Worm (Caenorhabditis elegans) whole organism, young adult: ENCODE measurements around the gene abu-6.

Source experiments
- D2030.7 ChIP-seq: fragments of 200-800 bp; sonication (Bioruptor generic); IDR thresholded peaks from 2 replicates; pipeline ENCODE4 v1.3.6; 2022; ENCODE audit warnings: missing genetic modification reagents, missing genetic modification characterization, missing compliant biosample characterization
- F10E7.11 ChIP-seq: sonication (generic microtip); optimal IDR thresholded peaks from 2 replicates; lab custom pipeline; 2017; ENCODE audit warnings: mild to moderate bottlenecking, missing genetic modification characterization, moderate library complexity, missing compliant biosample characterization
- K12H6.12 ChIP-seq: fragments of 200-800 bp; sonication (Bioruptor generic); optimal IDR thresholded peaks from 2 replicates; lab custom pipeline; 2018; ENCODE audit warnings: mild to moderate bottlenecking, missing genetic modification characterization, missing compliant biosample characterization
- Y56A3A.18 ChIP-seq: fragments of 200-800 bp; sonication (Bioruptor generic); IDR thresholded peaks from 2 replicates; pipeline ENCODE4 v1.3.6; 2022; ENCODE audit warnings: missing genetic modification reagents, missing genetic modification characterization, missing compliant biosample characterization
- Y79H2A.3 ChIP-seq: fragments of 200-800 bp; sonication (Bioruptor generic); conservative IDR thresholded peaks from 2 replicates; pipeline ENCODE4 v1.3.6; 2022; ENCODE audit warnings: missing genetic modification reagents, missing genetic modification characterization, missing compliant biosample characterization
- ZK185.1 ChIP-seq: sonication (generic microtip); optimal IDR thresholded peaks from 2 replicates; lab custom pipeline; 2016; ENCODE audit warnings: mild to moderate bottlenecking, missing genetic modification characterization, missing compliant biosample characterization; ENCODE audit not compliant: poor library complexity, severe bottlenecking
- attf-6 ChIP-seq: fragments of 200-800 bp; sonication (Bioruptor generic); IDR thresholded peaks from 2 replicates; pipeline ENCODE4 v1.3.6; 2022; ENCODE audit warnings: missing genetic modification reagents, missing genetic modification characterization, missing compliant biosample characterization
- ceh-100 ChIP-seq: fragments of 200-800 bp; sonication (Bioruptor generic); IDR thresholded peaks from 2 replicates; pipeline ENCODE4 v1.3.6; 2022; ENCODE audit warnings: missing genetic modification reagents, missing genetic modification characterization, missing compliant biosample characterization
- ceh-40 ChIP-seq: fragments of 200-800 bp; sonication (Bioruptor generic); IDR thresholded peaks from 2 replicates; pipeline ENCODE4 v1.3.6; 2022; ENCODE audit warnings: missing genetic modification characterization, missing compliant biosample characterization
- ceh-58 ChIP-seq: fragments of 200-800 bp; sonication (Bioruptor generic); IDR thresholded peaks from 2 replicates; pipeline ENCODE4 v1.3.6; 2022; ENCODE audit warnings: missing genetic modification characterization, missing compliant biosample characterization
- ceh-91 ChIP-seq: fragments of 200-800 bp; sonication (Bioruptor generic); IDR thresholded peaks from 2 replicates; pipeline ENCODE4 v1.3.6; 2022; ENCODE audit warnings: missing genetic modification reagents, missing genetic modification characterization, missing compliant biosample characterization
- die-1 ChIP-seq: sonication (generic microtip); optimal IDR thresholded peaks from 2 replicates; lab custom pipeline; 2016; ENCODE audit warnings: missing genotype, mild to moderate bottlenecking, missing genetic modification characterization, missing compliant biosample characterization
- efl-1 ChIP-seq: fragments of 150-350 bp; optimal IDR thresholded peaks from 2 replicates; lab custom pipeline; 2014; ENCODE audit warnings: missing biosample characterization, missing genetic modification reagents, missing genetic modification characterization
- egl-18 ChIP-seq: fragments of 200-800 bp; sonication (Bioruptor generic); IDR thresholded peaks from 2 replicates; pipeline ENCODE4 v1.3.6; 2022; ENCODE audit warnings: missing genetic modification reagents, missing genetic modification characterization, missing compliant biosample characterization
- egrh-3 ChIP-seq: fragments of 200-800 bp; sonication (Bioruptor generic); IDR thresholded peaks from 2 replicates; pipeline ENCODE4 v1.3.6; 2022; ENCODE audit warnings: missing genetic modification reagents, missing genetic modification characterization, missing compliant biosample characterization
- ets-4 ChIP-seq: fragments of 200-800 bp; sonication (Bioruptor generic); optimal IDR thresholded peaks from 2 replicates; lab custom pipeline; 2018; ENCODE audit warnings: mild to moderate bottlenecking, missing genetic modification characterization, missing compliant biosample characterization
- hmg-1.2 ChIP-seq: fragments of 200-800 bp; sonication (Bioruptor generic); IDR thresholded peaks from 2 replicates; pipeline ENCODE4 v1.3.6; 2022; ENCODE audit warnings: missing genetic modification reagents, missing genetic modification characterization, missing compliant biosample characterization
- lsl-1 ChIP-seq: fragments of 200-800 bp; sonication (Bioruptor generic); optimal IDR thresholded peaks from 2 replicates; lab custom pipeline; 2018; ENCODE audit warnings: mild to moderate bottlenecking, missing genetic modification characterization, moderate library complexity, missing compliant biosample characterization
- lsy-27 ChIP-seq: sonication (generic microtip); optimal IDR thresholded peaks from 2 replicates; lab custom pipeline; 2017; ENCODE audit warnings: missing genetic modification characterization, mild to moderate bottlenecking, missing compliant biosample characterization, antibody characterized with exemption, missing genotype, borderline replicate concordance; ENCODE audit not compliant: insufficient read depth
- madf-3 ChIP-seq: fragments of 200-800 bp; sonication (Bioruptor generic); IDR thresholded peaks from 2 replicates; pipeline ENCODE4 v1.3.6; 2022; ENCODE audit warnings: missing genetic modification reagents, missing genetic modification characterization, missing compliant biosample characterization
- mcd-1 ChIP-seq: fragments of 200-800 bp; sonication (Bioruptor generic); IDR thresholded peaks from 2 replicates; pipeline ENCODE4 v1.3.6; 2022; ENCODE audit warnings: missing genetic modification reagents, missing genetic modification characterization, missing compliant biosample characterization
- mes-4 ChIP-seq: sonication (generic microtip); optimal IDR thresholded peaks from 2 replicates; lab custom pipeline; 2016; ENCODE audit warnings: missing genotype, missing genetic modification characterization, missing compliant biosample characterization
- nhr-120 ChIP-seq: fragments of 200-800 bp; sonication (Bioruptor generic); IDR thresholded peaks from 2 replicates; pipeline ENCODE4 v1.3.6; 2022; ENCODE audit warnings: missing genetic modification characterization, missing compliant biosample characterization
- nhr-179 ChIP-seq: sonication (generic microtip); optimal IDR thresholded peaks from 2 replicates; lab custom pipeline; 2016; ENCODE audit warnings: mild to moderate bottlenecking, missing genetic modification characterization, missing compliant biosample characterization
- nhr-27 ChIP-seq: fragments of 200-800 bp; sonication (Bioruptor generic); optimal IDR thresholded peaks from 2 replicates; lab custom pipeline; 2018; ENCODE audit warnings: mild to moderate bottlenecking, missing genetic modification characterization, moderate library complexity, missing compliant biosample characterization
- nhr-90 ChIP-seq: sonication (generic microtip); optimal IDR thresholded peaks from 2 replicates; lab custom pipeline; 2016; ENCODE audit warnings: missing genotype, mild to moderate bottlenecking, missing genetic modification characterization, missing compliant biosample characterization
- pha-4 ChIP-seq: fragments of 150-350 bp; sonication (generic microtip); optimal IDR thresholded peaks from 2 replicates; lab custom pipeline; 2014; ENCODE audit warnings: missing biosample characterization, missing genetic modification reagents, missing genetic modification characterization
- rpc-1 ChIP-seq, 2 experiments: fragments of 150-350 bp in 1 of 2; sonication (generic microtip) in 1 of 2; optimal IDR thresholded peaks; 2 replicates each; lab custom pipeline; 2014 to 2018; ENCODE audit warnings: missing biosample characterization in 1 of 2, missing genetic modification characterization in 1 of 2, missing genetic modification reagents in 1 of 2, missing genotype in 1 of 2
- sdz-38 ChIP-seq: sonication (generic microtip); optimal IDR thresholded peaks from 2 replicates; lab custom pipeline; 2016; ENCODE audit warnings: missing genotype, missing genetic modification characterization, missing compliant biosample characterization
- tbp1 ChIP-seq: fragments of 200-800 bp; sonication (Bioruptor generic); optimal IDR thresholded peaks from 2 replicates; lab custom pipeline; 2018; ENCODE audit warnings: mild to moderate bottlenecking, missing genetic modification characterization, missing compliant biosample characterization
- tbx-9 ChIP-seq: sonication (generic microtip); optimal IDR thresholded peaks from 2 replicates; lab custom pipeline; 2016; ENCODE audit warnings: borderline replicate concordance, missing genetic modification characterization, inconsistent platforms, missing compliant biosample characterization
- tlf-1 ChIP-seq: fragments of 200-800 bp; sonication (Bioruptor generic); optimal IDR thresholded peaks from 2 replicates; lab custom pipeline; 2018; ENCODE audit warnings: mild to moderate bottlenecking, missing genetic modification characterization, missing compliant biosample characterization
- ztf-6 ChIP-seq: fragments of 200-800 bp; sonication (Bioruptor generic); IDR thresholded peaks from 2 replicates; pipeline ENCODE4 v1.3.6; 2022; ENCODE audit warnings: missing genetic modification reagents, missing genetic modification characterization, missing compliant biosample characterization

The abu-6 gene

DNA sequence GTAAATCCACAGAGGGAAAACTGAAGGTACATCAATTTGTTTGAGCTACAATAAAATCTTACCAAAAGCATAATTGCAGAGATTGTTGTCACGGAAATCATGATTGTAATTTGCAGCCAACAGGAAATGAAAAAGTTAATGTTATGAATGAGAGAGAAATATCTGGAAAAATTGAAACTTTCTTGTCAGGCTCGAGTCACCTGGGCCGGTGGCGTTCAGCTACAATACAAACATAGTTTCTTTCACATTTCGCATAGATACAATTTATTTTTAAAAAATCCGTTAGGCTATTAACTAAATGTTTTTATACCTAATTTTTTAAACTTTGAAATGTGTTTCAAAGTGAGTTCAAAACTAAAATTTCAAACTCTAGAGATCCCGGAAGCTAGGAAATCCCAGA lies 4.0 kb downstream of the abu-6 start, which contains the start of gene srx-39:
srx-39 (minus strand) TSS at position 101 of the 400 bp plus-strand sequence.
- TF ChIP-seq lsl-1 (GFP tag; lab: Kevin White, UChicago) (no peak), rpc-1 (optimal IDR thresholded peaks at IDR 0.05; lab: Kevin White, UChicago) (no peak), rpc-1 (tag; optimal IDR thresholded peaks at IDR 0.05; lab: Kevin White, UChicago) (no peak), sdz-38 (tag; lab: Kevin White, UChicago) (no peak), ztf-6 (GFP tag; lab: Robert Waterston, UW) (no peak), egl-18 (GFP tag; lab: Robert Waterston, UW) (no peak), ets-4 (GFP tag; lab: Kevin White, UChicago) (no peak), ceh-40 (no peak), nhr-27 (tag; lab: Kevin White, UChicago) (no peak), K12H6.12 (no peak), efl-1 (no peak), mes-4 (no peak), tlf-1 (no peak), Y56A3A.18 (no peak), F10E7.11 (tag; lab: Kevin White, UChicago) (no peak), nhr-179 (tag; lab: Kevin White, UChicago) (no peak), tbx-9 (tag; lab: Kevin White, UChicago) (no peak)
- TF ChIP-seq, all 124 proteins: peak for 0

DNA sequence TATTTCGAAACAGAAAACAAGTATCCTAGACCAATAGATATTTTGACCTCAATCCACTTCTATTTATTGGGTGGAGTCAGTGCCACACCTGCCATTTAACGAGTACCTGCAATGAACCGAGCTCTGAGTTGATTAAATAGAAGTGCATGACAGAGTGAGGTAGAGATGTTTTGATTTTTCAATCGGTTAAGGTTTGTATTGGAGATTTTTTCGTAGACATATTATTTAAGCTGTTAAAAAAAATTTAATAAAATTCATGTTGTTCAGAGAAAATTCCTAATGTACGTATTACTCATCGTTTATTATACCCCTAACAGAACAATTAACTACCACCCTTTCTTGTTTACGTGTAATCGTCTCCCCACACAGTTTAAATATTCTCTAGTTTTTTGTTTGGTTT lies 6.2 kb downstream of the abu-6 start, which contains the start of gene srx-38:
srx-38 (minus strand) TSS at position 101 of the 400 bp plus-strand sequence.
- TF ChIP-seq Y79H2A.3 (GFP tag; lab: Robert Waterston, UW) (no peak), tbp1 (GFP tag; lab: Kevin White, UChicago) (no peak), mcd-1 (GFP tag; lab: Robert Waterston, UW) (no peak), ceh-58 (GFP tag; lab: Robert Waterston, UW) (no peak)

DNA sequence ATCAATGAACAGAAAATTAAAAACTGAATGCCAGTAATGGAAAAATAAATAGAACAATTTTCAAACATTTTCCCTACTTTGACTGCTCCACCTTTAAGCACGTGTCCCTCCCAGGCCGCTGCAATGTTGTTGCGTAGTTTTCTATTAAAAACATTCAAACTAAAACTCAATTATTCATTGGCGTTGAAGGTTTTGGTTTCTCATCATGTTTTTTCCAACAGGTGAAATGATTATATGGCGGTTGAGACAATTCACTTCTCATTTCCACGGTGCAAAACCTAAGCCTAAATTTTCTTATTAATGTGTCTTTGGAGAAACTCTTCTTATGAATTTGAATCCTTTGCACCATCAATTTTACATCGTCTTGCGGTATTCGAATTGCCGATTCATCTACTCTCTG lies 10.8 kb downstream of the abu-6 start, which contains the start of gene srh-130:
srh-130 (plus strand) TSS at position 301 of the 400 bp plus-strand sequence.
- TF ChIP-seq hmg-1.2 (GFP tag; lab: Robert Waterston, UW), result no peak
- TF ChIP-seq lsy-27, result no peak
- TF ChIP-seq ets-4 (GFP tag; lab: Kevin White, UChicago), result no peak
- no peak for TF ChIP-seq ceh-91
- no peak for TF ChIP-seq ZK185.1
- TF ChIP-seq pha-4 (tag; lab: Kevin White, UChicago), result no peak
- no peak for TF ChIP-seq egrh-3 (GFP tag; lab: Robert Waterston, UW)
- no peak for TF ChIP-seq D2030.7 (GFP tag; lab: Robert Waterston, UW)
- no peak for TF ChIP-seq rpc-1 (optimal IDR thresholded peaks at IDR 0.05; lab: Kevin White, UChicago)
- no peak for TF ChIP-seq rpc-1 (tag; optimal IDR thresholded peaks at IDR 0.05; lab: Kevin White, UChicago)
- TF ChIP-seq, all 124 proteins: peak for 0

ce11 chrV:5146394-5146793 lies 15.3 kb downstream of the abu-6 start, which contains the start of gene F14F9.6:
Gene F14F9.6, minus strand, starts transcription at chrV:5146494.
- TF ChIP-seq die-1 (tag; lab: Kevin White, UChicago) (no peak), ceh-100 (GFP tag; lab: Robert Waterston, UW) (no peak), attf-6 (no peak), madf-3 (GFP tag; lab: Robert Waterston, UW) (no peak), rpc-1 (optimal IDR thresholded peaks at IDR 0.05; lab: Kevin White, UChicago) (no peak), rpc-1 (tag; optimal IDR thresholded peaks at IDR 0.05; lab: Kevin White, UChicago) (no peak), nhr-90 (no peak), nhr-120 (GFP tag; lab: Robert Waterston, UW) (no peak)
- TF ChIP-seq, all 124 proteins: peak for 0
